Fruit fly (Drosophila melanogaster) whole organism, embryonic: ENCODE results near the gene CSN5.

Experiments used
- Antp ChIP-seq: fragments of 200-800 bp; sonication (Bioruptor generic); optimal IDR thresholded peaks from 3 replicates; lab custom pipeline; 2016; ENCODE audit warnings: missing biosample characterization, missing genetic modification characterization
- CG10431 ChIP-seq: fragments of 200-800 bp; sonication (Bioruptor generic); optimal IDR thresholded peaks from 3 replicates; lab custom pipeline; 2018; ENCODE audit warnings: missing biosample characterization, mild to moderate bottlenecking, missing genetic modification characterization
- CG11085 ChIP-seq: fragments of 200-800 bp; sonication (Bioruptor generic); IDR thresholded peaks from 2 replicates; pipeline ENCODE4 v1.3.6; 2022; ENCODE audit warnings: missing biosample characterization, missing genetic modification characterization
- CG11696 ChIP-seq: fragments of 200-800 bp; sonication (Bioruptor generic); IDR thresholded peaks from 2 replicates; pipeline ENCODE4 v1.3.6; 2022; ENCODE audit warnings: missing biosample characterization, missing genetic modification characterization
- CG12219 ChIP-seq: fragments of 200-800 bp; sonication (Bioruptor generic); optimal IDR thresholded peaks from 3 replicates; lab custom pipeline; 2018; ENCODE audit warnings: missing biosample characterization, mild to moderate bottlenecking, missing genetic modification characterization
- CG13624 ChIP-seq: fragments of 200-800 bp; sonication (Bioruptor generic); optimal IDR thresholded peaks from 2 replicates; lab custom pipeline; 2016; ENCODE audit warnings: missing biosample characterization, missing genetic modification characterization
- CG15479 ChIP-seq: fragments of 200-800 bp; sonication (Bioruptor generic); optimal IDR thresholded peaks from 3 replicates; lab custom pipeline; 2019; ENCODE audit warnings: missing biosample characterization, mild to moderate bottlenecking, missing genetic modification characterization, moderate library complexity
- CG18011 ChIP-seq: fragments of 200-800 bp; sonication (Bioruptor generic); optimal IDR thresholded peaks from 2 replicates; lab custom pipeline; 2017; ENCODE audit warnings: missing biosample characterization, missing genetic modification characterization, mild to moderate bottlenecking, moderate library complexity, missing genotype
- CG18262 ChIP-seq: fragments of 200-800 bp; optimal IDR thresholded peaks from 3 replicates; lab custom pipeline; 2019; ENCODE audit warnings: missing biosample characterization, mild to moderate bottlenecking, missing genetic modification characterization, moderate library complexity
- CG32767 ChIP-seq: fragments of 200-800 bp; sonication (Bioruptor generic); IDR thresholded peaks from 2 replicates; pipeline ENCODE4 v1.3.6; 2022; ENCODE audit warnings: missing biosample characterization, missing genetic modification characterization
- CG33213 ChIP-seq: fragments of 200-800 bp; sonication (Bioruptor generic); optimal IDR thresholded peaks from 3 replicates; lab custom pipeline; 2016; ENCODE audit warnings: missing biosample characterization, missing genetic modification characterization
- CG3838 ChIP-seq: fragments of 200-800 bp; sonication (Bioruptor generic); optimal IDR thresholded peaks from 3 replicates; lab custom pipeline; 2016; ENCODE audit warnings: missing biosample characterization, missing genetic modification characterization
- CG6254 ChIP-seq: fragments of 200-800 bp; sonication (Bioruptor generic); optimal IDR thresholded peaks from 3 replicates; lab custom pipeline; 2017; ENCODE audit warnings: mild to moderate bottlenecking, missing biosample characterization, missing genetic modification reagents, missing genetic modification characterization
- CG6813 ChIP-seq: fragments of 200-800 bp; sonication (Bioruptor generic); optimal IDR thresholded peaks from 2 replicates; lab custom pipeline; 2017; ENCODE audit warnings: missing biosample characterization, missing genetic modification characterization, mild to moderate bottlenecking, moderate library complexity, missing genetic modification reagents
- CG8290 ChIP-seq, 3 experiments: fragments of 200-800 bp; sonication (Bioruptor generic); optimal IDR thresholded peaks; 2 replicates each; lab custom pipeline; 2016 to 2019; ENCODE audit warnings: missing biosample characterization in 3 of 3, missing genetic modification characterization in 3 of 3, mild to moderate bottlenecking in 2 of 3, moderate library complexity in 1 of 3
- Camta ChIP-seq: fragments of 200-800 bp; sonication (Bioruptor generic); optimal IDR thresholded peaks from 2 replicates; lab custom pipeline; 2016; ENCODE audit warnings: missing biosample characterization, missing genetic modification characterization
- Dbx ChIP-seq: fragments of 200-800 bp; sonication (Bioruptor generic); IDR thresholded peaks from 3 replicates; pipeline ENCODE4 v1.3.6; 2022; ENCODE audit warnings: missing biosample characterization, missing genetic modification characterization
- Doc2 ChIP-seq: fragments of 200-800 bp; sonication (Bioruptor generic); IDR thresholded peaks from 2 replicates; pipeline ENCODE4 v1.3.6; 2022; ENCODE audit warnings: missing biosample characterization, missing genetic modification characterization
- Doc3 ChIP-seq: fragments of 200-800 bp; sonication (Bioruptor generic); IDR thresholded peaks from 3 replicates; pipeline ENCODE4 v1.3.6; 2022; ENCODE audit warnings: missing biosample characterization, missing genetic modification characterization; ENCODE audit not compliant: partially characterized antibody
- Dref ChIP-seq: fragments of 200-800 bp; sonication (Bioruptor generic); IDR thresholded peaks from 2 replicates; pipeline ENCODE4 v1.3.6; 2022; ENCODE audit warnings: missing biosample characterization, missing genetic modification characterization
- Drgx ChIP-seq: fragments of 200-800 bp; sonication (Bioruptor generic); IDR thresholded peaks from 2 replicates; pipeline ENCODE4 v1.3.6; 2022; ENCODE audit warnings: missing biosample characterization, missing genetic modification characterization
- ERR ChIP-seq: fragments of 200-800 bp; sonication (Bioruptor generic); optimal IDR thresholded peaks from 2 replicates; lab custom pipeline; 2016; ENCODE audit warnings: missing biosample characterization, missing genetic modification characterization
- Ets97D ChIP-seq: fragments of 200-800 bp; sonication (Bioruptor generic); optimal IDR thresholded peaks from 3 replicates; lab custom pipeline; 2016; ENCODE audit warnings: missing biosample characterization, missing genetic modification characterization
- Fer3 ChIP-seq: fragments of 200-800 bp; sonication (Bioruptor generic); optimal IDR thresholded peaks from 2 replicates; lab custom pipeline; 2018; ENCODE audit warnings: missing biosample characterization, mild to moderate bottlenecking, missing genetic modification characterization, moderate library complexity
- H2.0 ChIP-seq: fragments of 200-800 bp; sonication (Bioruptor generic); IDR thresholded peaks from 2 replicates; pipeline ENCODE4 v1.3.6; 2022; ENCODE audit warnings: missing biosample characterization, missing genetic modification characterization
- Hand ChIP-seq: fragments of 200-800 bp; sonication (Bioruptor generic); optimal IDR thresholded peaks from 2 replicates; lab custom pipeline; 2017; ENCODE audit warnings: mild to moderate bottlenecking, missing biosample characterization, missing genetic modification reagents, missing genetic modification characterization
- MESR4 ChIP-seq: fragments of 200-800 bp; sonication (Bioruptor generic); optimal IDR thresholded peaks from 2 replicates; lab custom pipeline; 2018; ENCODE audit warnings: missing biosample characterization, mild to moderate bottlenecking, missing genetic modification characterization, moderate library complexity
- NC2α ChIP-seq: fragments of 200-800 bp; sonication (Bioruptor generic); optimal IDR thresholded peaks from 2 replicates; lab custom pipeline; 2016; ENCODE audit warnings: missing biosample characterization, missing genetic modification characterization
- Ptx1 ChIP-seq: fragments of 200-800 bp; sonication (Bioruptor generic); IDR thresholded peaks from 2 replicates; pipeline ENCODE4 v1.3.6; 2022; ENCODE audit warnings: missing biosample characterization, missing genetic modification characterization
- abd-A ChIP-seq: fragments of 200-800 bp; sonication (Bioruptor generic); optimal IDR thresholded peaks from 3 replicates; lab custom pipeline; 2019; ENCODE audit warnings: missing biosample characterization, mild to moderate bottlenecking, missing genetic modification characterization, moderate library complexity
- az2 ChIP-seq: fragments of 200-800 bp; sonication (Bioruptor generic); optimal IDR thresholded peaks from 3 replicates; lab custom pipeline; 2016; ENCODE audit warnings: missing biosample characterization, missing genetic modification characterization
- croc ChIP-seq: fragments of 200-800 bp; sonication (Bioruptor generic); conservative IDR thresholded peaks from 3 replicates; pipeline ENCODE4 v1.3.6; 2022; ENCODE audit warnings: missing biosample characterization, missing genetic modification characterization
- crol ChIP-seq: fragments of 200-800 bp; sonication (Bioruptor generic); IDR thresholded peaks from 2 replicates; pipeline ENCODE4 v1.3.6; 2022; ENCODE audit warnings: missing biosample characterization, missing genetic modification characterization
- cwo ChIP-seq: fragments of 200-800 bp; sonication (Bioruptor generic); optimal IDR thresholded peaks from 3 replicates; lab custom pipeline; 2017; ENCODE audit warnings: missing biosample characterization, missing genetic modification characterization, mild to moderate bottlenecking, moderate library complexity, missing genetic modification reagents
- dimm ChIP-seq: fragments of 200-800 bp; sonication (Bioruptor generic); IDR thresholded peaks from 2 replicates; pipeline ENCODE4 v1.3.6; 2022; ENCODE audit warnings: missing biosample characterization, missing genetic modification characterization
- eve ChIP-seq, 2 experiments: fragments of >200 bp; optimal IDR thresholded peaks; 2 replicates each; lab custom pipeline; 2017; ENCODE audit warnings: missing biosample characterization in 2 of 2, missing genetic modification characterization in 2 of 2
- fd64A ChIP-seq: fragments of 200-800 bp; sonication (Bioruptor generic); optimal IDR thresholded peaks from 3 replicates; lab custom pipeline; 2018; ENCODE audit warnings: missing biosample characterization, mild to moderate bottlenecking, missing genetic modification characterization
- fru ChIP-seq: fragments of >200 bp; optimal IDR thresholded peaks from 2 replicates; lab custom pipeline; 2017
- gcm ChIP-seq: fragments of 200-800 bp; sonication (Bioruptor generic); optimal IDR thresholded peaks from 2 replicates; lab custom pipeline; 2019; ENCODE audit warnings: missing biosample characterization, mild to moderate bottlenecking, missing genetic modification characterization, moderate library complexity
- lbe ChIP-seq: fragments of 200-800 bp; sonication (Bioruptor generic); optimal IDR thresholded peaks from 2 replicates; lab custom pipeline; 2016; ENCODE audit warnings: missing biosample characterization, mild to moderate bottlenecking, missing genetic modification characterization
- nmo ChIP-seq: fragments of 200-800 bp; sonication (Bioruptor generic); optimal IDR thresholded peaks from 2 replicates; lab custom pipeline; 2018; ENCODE audit warnings: missing biosample characterization, mild to moderate bottlenecking, missing genetic modification characterization, moderate library complexity
- pan ChIP-seq, 4 experiments: fragments of >200 bp in 3 of 4; fragments of 200-800 bp in 1 of 4; sonication (Bioruptor generic) in 1 of 4; optimal IDR thresholded peaks in 3 of 4; IDR thresholded peaks in 1 of 4; 2 replicates each; pipeline versions ENCODE4 v1.3.6 to Lab custom; 2017 to 2022; ENCODE audit warnings: missing biosample characterization in 2 of 4, missing genetic modification characterization in 2 of 4, mixed read lengths in 1 of 4
- psq ChIP-seq: fragments of 200-800 bp; sonication (Bioruptor generic); optimal IDR thresholded peaks from 2 replicates; lab custom pipeline; 2017; ENCODE audit warnings: missing biosample characterization, missing genetic modification characterization
- slp2 ChIP-seq: fragments of 200-800 bp; sonication (Bioruptor generic); optimal IDR thresholded peaks from 2 replicates; lab custom pipeline; 2016; ENCODE audit warnings: missing biosample characterization, missing genetic modification characterization
- sna ChIP-seq: fragments of 200-800 bp; sonication (Bioruptor generic); IDR thresholded peaks from 2 replicates; pipeline ENCODE4 v1.3.6; 2022; ENCODE audit warnings: missing biosample characterization, missing genetic modification characterization; ENCODE audit not compliant: partially characterized antibody
- tgo ChIP-seq: fragments of 200-800 bp; sonication (Bioruptor generic); IDR thresholded peaks from 3 replicates; pipeline ENCODE4 v1.3.6; 2022; ENCODE audit warnings: missing biosample characterization, missing genetic modification characterization
- trh ChIP-seq: fragments of 200-800 bp; sonication (Bioruptor generic); optimal IDR thresholded peaks from 2 replicates; lab custom pipeline; 2016; ENCODE audit warnings: missing biosample characterization, missing genetic modification characterization
- tup ChIP-seq: fragments of 200-800 bp; sonication (Bioruptor generic); optimal IDR thresholded peaks from 2 replicates; lab custom pipeline; 2016; ENCODE audit warnings: missing biosample characterization, mild to moderate bottlenecking, missing genetic modification characterization, moderate library complexity
- tx ChIP-seq: fragments of 200-800 bp; sonication (Bioruptor generic); optimal IDR thresholded peaks from 2 replicates; lab custom pipeline; 2016; ENCODE audit warnings: missing biosample characterization, missing genetic modification characterization
- zen ChIP-seq: fragments of 200-800 bp; sonication (Bioruptor generic); optimal IDR thresholded peaks from 3 replicates; lab custom pipeline; 2018; ENCODE audit warnings: missing biosample characterization, mild to moderate bottlenecking, missing genetic modification characterization, moderate library complexity

CSN5 gene

DNA sequence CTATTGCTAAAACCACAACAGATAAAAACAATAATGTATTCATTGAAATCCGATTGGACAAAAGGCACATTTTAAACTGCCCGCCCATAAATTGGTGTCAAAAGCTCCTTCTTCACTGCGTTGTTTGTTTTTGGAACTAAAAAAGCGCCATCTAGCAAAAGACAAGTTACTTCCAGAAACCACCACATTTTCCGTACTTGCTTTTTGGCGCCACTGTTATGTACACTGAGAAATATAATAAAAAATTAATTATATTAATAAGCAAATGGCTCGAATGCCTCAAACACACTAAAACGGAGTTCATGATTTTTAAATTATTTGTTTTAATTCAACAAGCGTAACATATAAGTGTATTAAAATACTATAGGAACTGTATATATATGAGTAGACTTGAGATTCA is 27.5 kb downstream of the CSN5 start (continued):
- TF ChIP-seq Dref (no peak), Ets97D (peak; percentile 51), MESR4 (GFP tag; lab: Kevin White, UChicago) (peak; percentile 4), dimm (GFP tag; lab: Robert Waterston, UW) (peak; percentile 70), tup (GFP tag; lab: Kevin White, UChicago) (peak; percentile 55), CG15479 (GFP tag; lab: Kevin White, UChicago) (no peak), Hand (no peak), fru (no peak), CG33213 (GFP tag; lab: Kevin White, UChicago) (peak; percentile 75), CG11085 (GFP tag; lab: Robert Waterston, UW) (peak; percentile 83), H2.0 (GFP tag; lab: Robert Waterston, UW) (peak; percentile 77), pan (optimal IDR thresholded peaks at IDR 0.05; lab: Kevin White, UChicago) (no peak), pan (GFP tag; optimal IDR thresholded peaks at IDR 0.05 in 1 of 2, IDR thresholded peaks at IDR 0.05 in 1 of 2) (peak in 1 of 2 experiments; percentile 88), Camta (GFP tag; lab: Kevin White, UChicago) (peak; percentile 65), NC2α (GFP tag; lab: Kevin White, UChicago) (peak; percentile 13), CG32767 (GFP tag; lab: Robert Waterston, UW) (no peak), Doc2 (peak; percentile 67; the same call in 1 of the 2 replicates), Dbx (peak; percentile 88), CG8290 (GFP tag; optimal IDR thresholded peaks at IDR 0.05; lab: Kevin White, UChicago) (no peak), CG8290 (tag; optimal IDR thresholded peaks at IDR 0.05; lab: Kevin White, UChicago) (no peak), Drgx (GFP tag; lab: Robert Waterston, UW) (peak; percentile 81), psq (GFP tag; lab: Kevin White, UChicago) (peak; percentile 73), CG6254 (GFP tag; lab: Kevin White, UChicago) (peak; percentile 78), CG3838 (GFP tag; lab: Kevin White, UChicago) (peak; percentile 46), Fer3 (tag; lab: Kevin White, UChicago) (peak; percentile 87), croc (peak; percentile 56; the same call in 2 of the 3 replicates), CG18011 (peak; percentile 51), fd64A (no peak), az2 (GFP tag; lab: Kevin White, UChicago) (peak; percentile 88), Ptx1 (GFP tag; lab: Robert Waterston, UW) (peak; percentile 92), zen (tag; lab: Kevin White, UChicago) (peak; percentile 81), abd-A (tag; lab: Kevin White, UChicago) (no peak), eve (GFP tag; optimal IDR thresholded peaks at IDR 0.05; lab: Kevin White, UChicago) (no peak), CG6813 (GFP tag; lab: Kevin White, UChicago) (peak; percentile 75), lbe (GFP tag; lab: Kevin White, UChicago) (peak; percentile 35), Antp (peak; percentile 74), CG11696 (peak; percentile 65), trh (GFP tag; lab: Kevin White, UChicago) (peak; percentile 66), sna (no peak), crol (GFP tag; lab: Robert Waterston, UW) (no peak), gcm (GFP tag; lab: Kevin White, UChicago) (peak; percentile 78), ERR (GFP tag; lab: Kevin White, UChicago) (no peak), cwo (GFP tag; lab: Kevin White, UChicago) (peak; percentile 63), tx (GFP tag; lab: Kevin White, UChicago) (peak; percentile 47), tgo (peak; percentile 91), nmo (GFP tag; lab: Kevin White, UChicago) (peak; percentile 85), Doc3 (no peak), CG12219 (GFP tag; lab: Kevin White, UChicago) (peak; percentile 65), CG10431 (GFP tag; lab: Kevin White, UChicago) (peak; percentile 52), slp2 (GFP tag; lab: Kevin White, UChicago) (peak; percentile 55), CG13624 (GFP tag; lab: Kevin White, UChicago) (peak; percentile 70), CG18262 (tag; lab: Kevin White, UChicago) (peak; percentile 87)
